Worm (Caenorhabditis elegans): ENCODE results near the gene pcyt-2.2.

pcyt-2.2 gene

ce11 chrX:7886200-7886599 is 2.1 kb downstream of the pcyt-2.2 start:
- TF ChIP-seq klf-2 (GFP tag; conservative IDR thresholded peaks at IDR 0.05) (no peak), ztf-29 (GFP tag; IDR thresholded peaks at IDR 0.05) (no peak), med-1 (GFP tag; optimal IDR thresholded peaks at IDR 0.05; ENCODE audit: insufficient read depth) (no peak), cog-1 (tag; optimal IDR thresholded peaks at IDR 0.05) (no peak), flt-1 (GFP tag; IDR thresholded peaks at IDR 0.05) (no peak), tab-1 (GFP tag; IDR thresholded peaks at IDR 0.05) (no peak), ztf-23 (GFP tag; IDR thresholded peaks at IDR 0.05) (no peak), ref-1 (GFP tag; conservative IDR thresholded peaks at IDR 0.05) (no peak), T22C8.4 (GFP tag; IDR thresholded peaks at IDR 0.05) (no peak)

- TF ChIP-seq cog-1 (tag; optimal IDR thresholded peaks at IDR 0.05) (no peak), med-1 (GFP tag; optimal IDR thresholded peaks at IDR 0.05; ENCODE audit: insufficient read depth) (no peak), klf-2 (GFP tag; conservative IDR thresholded peaks at IDR 0.05) (no peak), tab-1 (GFP tag; IDR thresholded peaks at IDR 0.05) (no peak), ztf-29 (GFP tag; IDR thresholded peaks at IDR 0.05) (no peak), ztf-23 (GFP tag; IDR thresholded peaks at IDR 0.05) (no peak), flt-1 (GFP tag; IDR thresholded peaks at IDR 0.05) (no peak), T22C8.4 (GFP tag; IDR thresholded peaks at IDR 0.05) (no peak), ref-1 (GFP tag; conservative IDR thresholded peaks at IDR 0.05) (no peak)
Observed at ce11 chrX:7888915-7889314, 4.8 kb downstream of the pcyt-2.2 start, which contains the start of gene C39D10.2. TSS of gene C39D10.2 (plus strand) at chrX:7889215.

- TF ChIP-seq tab-1 (GFP tag; IDR thresholded peaks at IDR 0.05): no peak
- TF ChIP-seq ref-1 (GFP tag; conservative IDR thresholded peaks at IDR 0.05): no peak
- no peak for TF ChIP-seq med-1 (GFP tag; optimal IDR thresholded peaks at IDR 0.05; ENCODE audit: insufficient read depth)
- TF ChIP-seq ztf-29 (GFP tag; IDR thresholded peaks at IDR 0.05): no peak
- no peak for TF ChIP-seq cog-1 (tag; optimal IDR thresholded peaks at IDR 0.05)
- no peak for TF ChIP-seq T22C8.4 (GFP tag; IDR thresholded peaks at IDR 0.05)
- TF ChIP-seq flt-1 (GFP tag; IDR thresholded peaks at IDR 0.05): no peak
- TF ChIP-seq ztf-23 (GFP tag; IDR thresholded peaks at IDR 0.05): no peak
- no peak for TF ChIP-seq klf-2 (GFP tag; conservative IDR thresholded peaks at IDR 0.05)
Observed at ce11 chrX:7892296-7892695, 8.2 kb downstream of the pcyt-2.2 start, which contains the start of gene C39D10.5. TSS of gene C39D10.5 (minus strand) at chrX:7892396.

ce11 chrX:7897690-7898089 is 13.6 kb downstream of the pcyt-2.2 start, which contains the start of gene latd-1:
TSS of gene latd-1 (minus strand) at chrX:7897790.
- TF ChIP-seq ztf-23 (GFP tag; IDR thresholded peaks at IDR 0.05): no peak
- no peak for TF ChIP-seq klf-2 (GFP tag; conservative IDR thresholded peaks at IDR 0.05)
- TF ChIP-seq tab-1 (GFP tag; IDR thresholded peaks at IDR 0.05): no peak
- TF ChIP-seq T22C8.4 (GFP tag; IDR thresholded peaks at IDR 0.05): no peak; the same call in 1 of the 2 replicates
- TF ChIP-seq med-1 (GFP tag; optimal IDR thresholded peaks at IDR 0.05; ENCODE audit: insufficient read depth): no peak
- TF ChIP-seq ztf-29 (GFP tag; IDR thresholded peaks at IDR 0.05): no peak
- TF ChIP-seq ref-1 (GFP tag; conservative IDR thresholded peaks at IDR 0.05): no peak
- TF ChIP-seq cog-1 (tag; optimal IDR thresholded peaks at IDR 0.05): no peak
- no peak for TF ChIP-seq flt-1 (GFP tag; IDR thresholded peaks at IDR 0.05)

ce11 chrX:7898131-7898530 is 14.0 kb downstream of the pcyt-2.2 start:
- TF ChIP-seq T22C8.4 (GFP tag; IDR thresholded peaks at IDR 0.05): no peak
- TF ChIP-seq ztf-23 (GFP tag; IDR thresholded peaks at IDR 0.05): no peak
- no peak for TF ChIP-seq med-1 (GFP tag; optimal IDR thresholded peaks at IDR 0.05; ENCODE audit: insufficient read depth)
- TF ChIP-seq ztf-29 (GFP tag; IDR thresholded peaks at IDR 0.05): no peak
- no peak for TF ChIP-seq klf-2 (GFP tag; conservative IDR thresholded peaks at IDR 0.05)
- TF ChIP-seq cog-1 (tag; optimal IDR thresholded peaks at IDR 0.05): no peak
- TF ChIP-seq flt-1 (GFP tag; IDR thresholded peaks at IDR 0.05): no peak
- no peak for TF ChIP-seq tab-1 (GFP tag; IDR thresholded peaks at IDR 0.05)
- no peak for TF ChIP-seq ref-1 (GFP tag; conservative IDR thresholded peaks at IDR 0.05)

- no peak for TF ChIP-seq klf-2 (GFP tag; conservative IDR thresholded peaks at IDR 0.05)
- no peak for TF ChIP-seq cog-1 (tag; optimal IDR thresholded peaks at IDR 0.05)
- no peak for TF ChIP-seq ref-1 (GFP tag; conservative IDR thresholded peaks at IDR 0.05)
- no peak for TF ChIP-seq med-1 (GFP tag; optimal IDR thresholded peaks at IDR 0.05; ENCODE audit: insufficient read depth)
- no peak for TF ChIP-seq T22C8.4 (GFP tag; IDR thresholded peaks at IDR 0.05)
- no peak for TF ChIP-seq flt-1 (GFP tag; IDR thresholded peaks at IDR 0.05)
- no peak for TF ChIP-seq ztf-23 (GFP tag; IDR thresholded peaks at IDR 0.05)
- TF ChIP-seq tab-1 (GFP tag; IDR thresholded peaks at IDR 0.05): no peak
- no peak for TF ChIP-seq ztf-29 (GFP tag; IDR thresholded peaks at IDR 0.05)
Observed at ce11 chrX:7900180-7900579, 16.1 kb downstream of the pcyt-2.2 start.

ce11 chrX:7901840-7902239 is 17.7 kb downstream of the pcyt-2.2 start:
- TF ChIP-seq tab-1 (GFP tag; IDR thresholded peaks at IDR 0.05): no peak
- no peak for TF ChIP-seq ref-1 (GFP tag; conservative IDR thresholded peaks at IDR 0.05)
- TF ChIP-seq med-1 (GFP tag; optimal IDR thresholded peaks at IDR 0.05; ENCODE audit: insufficient read depth): no peak
- TF ChIP-seq ztf-29 (GFP tag; IDR thresholded peaks at IDR 0.05): no peak
- no peak for TF ChIP-seq ztf-23 (GFP tag; IDR thresholded peaks at IDR 0.05)
- no peak for TF ChIP-seq cog-1 (tag; optimal IDR thresholded peaks at IDR 0.05)
- TF ChIP-seq klf-2 (GFP tag; conservative IDR thresholded peaks at IDR 0.05): no peak
- no peak for TF ChIP-seq T22C8.4 (GFP tag; IDR thresholded peaks at IDR 0.05)
- TF ChIP-seq flt-1 (GFP tag; IDR thresholded peaks at IDR 0.05): no peak

- TF ChIP-seq tab-1 (GFP tag; IDR thresholded peaks at IDR 0.05) (no peak), cog-1 (tag; optimal IDR thresholded peaks at IDR 0.05) (no peak), med-1 (GFP tag; optimal IDR thresholded peaks at IDR 0.05; ENCODE audit: insufficient read depth) (no peak), T22C8.4 (GFP tag; IDR thresholded peaks at IDR 0.05) (no peak), flt-1 (GFP tag; IDR thresholded peaks at IDR 0.05) (no peak), ztf-29 (GFP tag; IDR thresholded peaks at IDR 0.05) (no peak), ref-1 (GFP tag; conservative IDR thresholded peaks at IDR 0.05) (no peak), klf-2 (GFP tag; conservative IDR thresholded peaks at IDR 0.05) (no peak), ztf-23 (GFP tag; IDR thresholded peaks at IDR 0.05) (no peak)
Observed at ce11 chrX:7902976-7903375, 18.9 kb downstream of the pcyt-2.2 start, which contains the start of gene C39D10.11. TSS of gene C39D10.11 (plus strand) at chrX:7903276.

- TF ChIP-seq tab-1 (GFP tag; IDR thresholded peaks at IDR 0.05) (no peak), flt-1 (GFP tag; IDR thresholded peaks at IDR 0.05) (0 out of 2 replicates have a peak, but pooled peaks have one; percentile 33), klf-2 (GFP tag; conservative IDR thresholded peaks at IDR 0.05) (no peak), ztf-23 (GFP tag; IDR thresholded peaks at IDR 0.05) (no peak), ref-1 (GFP tag; conservative IDR thresholded peaks at IDR 0.05) (no peak), T22C8.4 (GFP tag; IDR thresholded peaks at IDR 0.05) (no peak), cog-1 (tag; optimal IDR thresholded peaks at IDR 0.05) (no peak)
Observed at ce11 chrX:7906430-7907014, 22.4 kb downstream of the pcyt-2.2 start, which contains the start of gene C39D10.1. TSS of gene C39D10.1 (plus strand) at chrX:7906964.

Measured in whole organism, midembryonic.